Worm (Caenorhabditis elegans): ENCODE measurements around the gene T16A1.10.

- no peak for TF ChIP-seq cnd-1 (tag; optimal IDR thresholded peaks at IDR 0.05)
- no peak for TF ChIP-seq nhr-12 (tag; optimal IDR thresholded peaks at IDR 0.05)
- TF ChIP-seq lsy-2 (tag; optimal IDR thresholded peaks at IDR 0.05): no peak
- TF ChIP-seq mep-1 (tag; optimal IDR thresholded peaks at IDR 0.05): no peak
- TF ChIP-seq elt-3 (tag; optimal IDR thresholded peaks at IDR 0.05): no peak
- TF ChIP-seq elt-1 (tag; optimal IDR thresholded peaks at IDR 0.05; ENCODE audit: borderline replicate concordance, insufficient read depth): no peak
- no peak for TF ChIP-seq snpc-4 (tag; optimal IDR thresholded peaks at IDR 0.05)
- TF ChIP-seq ceh-39 (tag; optimal IDR thresholded peaks at IDR 0.05): no peak
Measured at ce11 chrII:2122091-2122490, 30.2 kb upstream of the T16A1.10 start, which contains the start of gene math-37.
